Worm (Caenorhabditis elegans) whole organism, L4/young adult: ENCODE results near the gene srx-43.

Source experiments
- W03F9.2 ChIP-seq: fragments of 150-350 bp; optimal IDR thresholded peaks from 2 replicates; lab custom pipeline; 2014; ENCODE audit warnings: missing biosample characterization, missing genetic modification characterization
- dao-5 ChIP-seq: sonication (generic microtip); optimal IDR thresholded peaks from 2 replicates; lab custom pipeline; 2016; ENCODE audit warnings: missing genotype, missing genetic modification characterization, moderate library complexity, missing compliant biosample characterization
- him-1 ChIP-seq: sonication (generic microtip); optimal IDR thresholded peaks from 2 replicates; lab custom pipeline; 2016; ENCODE audit warnings: missing genotype, missing genetic modification reagents, missing genetic modification characterization, missing compliant biosample characterization

DNA sequence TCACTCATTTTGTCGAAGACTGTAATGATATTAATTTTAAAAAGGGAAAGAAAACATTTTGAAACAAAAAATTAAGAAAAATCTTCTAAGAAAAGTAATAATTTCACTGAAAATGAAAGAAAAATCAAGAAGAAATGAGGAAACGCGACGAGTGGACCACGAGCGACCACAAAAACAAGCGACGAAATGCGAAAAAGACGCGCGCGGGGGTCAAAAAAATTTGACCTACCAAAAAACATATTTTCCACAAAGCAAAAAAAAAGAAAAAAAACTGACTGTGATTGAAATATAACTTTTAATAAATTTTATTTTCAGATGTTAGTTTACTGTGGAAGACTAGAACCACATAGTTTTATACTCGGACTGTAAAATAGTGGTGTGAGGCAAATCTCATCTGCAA is 41.1 kb downstream of the srx-43 start, which contains the start of gene F14H3.6:
- TF ChIP-seq him-1, result no peak
- TF ChIP-seq W03F9.2 (tag; lab: Kevin White, UChicago), result no peak
- TF ChIP-seq dao-5 (tag; lab: Kevin White, UChicago), result no peak
